Fruit fly (Drosophila melanogaster) whole organism, wandering third instar larva: ENCODE data around the gene RNF220.
A peak's percentile ranks its signal among the peaks of the same experiment; 100 is the strongest.

Source experiments
- Abd-B ChIP-seq: fragments of >200 bp; optimal IDR thresholded peaks from 2 replicates; lab custom pipeline; 2017; ENCODE audit warnings: missing biosample characterization, missing genetic modification characterization
- CG9705 ChIP-seq: fragments of 200-800 bp; sonication (Bioruptor generic); optimal IDR thresholded peaks from 2 replicates; lab custom pipeline; 2018; ENCODE audit warnings: missing biosample characterization, mild to moderate bottlenecking, missing genetic modification characterization
- CrebA ChIP-seq: fragments of 200-800 bp; sonication (Bioruptor generic); optimal IDR thresholded peaks from 2 replicates; lab custom pipeline; 2016; ENCODE audit warnings: missing biosample characterization, mild to moderate bottlenecking, missing genetic modification characterization, borderline replicate concordance
- GATAd ChIP-seq: sonication (Bioruptor generic); optimal IDR thresholded peaks from 2 replicates; lab custom pipeline; 2016; ENCODE audit warnings: missing biosample characterization, missing genetic modification characterization
- HLH106 ChIP-seq: fragments of 200-800 bp; optimal IDR thresholded peaks from 3 replicates; lab custom pipeline; 2019; ENCODE audit warnings: missing biosample characterization, mild to moderate bottlenecking, missing genetic modification characterization, moderate library complexity
- Hnf4 ChIP-seq: fragments of 200-800 bp; sonication (Bioruptor generic); optimal IDR thresholded peaks from 2 replicates; lab custom pipeline; 2016; ENCODE audit warnings: missing biosample characterization, mild to moderate bottlenecking, missing genetic modification characterization
- Hr78 ChIP-seq: fragments of >200 bp; optimal IDR thresholded peaks from 2 replicates; lab custom pipeline; 2017; ENCODE audit warnings: missing biosample characterization, missing genetic modification characterization
- Hr83 ChIP-seq: fragments of 200-300 bp; sonication (Bioruptor generic); optimal IDR thresholded peaks from 2 replicates; lab custom pipeline; 2016; ENCODE audit warnings: missing biosample characterization, mild to moderate bottlenecking, missing genetic modification characterization, moderate library complexity; ENCODE audit not compliant: poor library complexity, severe bottlenecking
- Mio ChIP-seq: sonication (Bioruptor generic); optimal IDR thresholded peaks from 2 replicates; lab custom pipeline; 2016; ENCODE audit warnings: missing biosample characterization, missing genetic modification characterization
- Myc ChIP-seq: fragments of >200 bp; optimal IDR thresholded peaks from 2 replicates; lab custom pipeline; 2017
- N ChIP-seq: fragments of >200 bp; optimal IDR thresholded peaks from 2 replicates; lab custom pipeline; 2018; ENCODE audit warnings: missing biosample characterization, missing external identifiers, missing genetic modification characterization
- Rel ChIP-seq, 2 experiments: fragments of 200-800 bp; sonication (Bioruptor generic) in 1 of 2; optimal IDR thresholded peaks; 2 replicates in 1 of 2; 3 replicates in 1 of 2; lab custom pipeline; 2016 to 2019; ENCODE audit warnings: mild to moderate bottlenecking in 2 of 2, missing biosample characterization in 2 of 2, missing genetic modification characterization in 2 of 2, moderate library complexity in 1 of 2
- Sp1 ChIP-seq: fragments of 200-800 bp; sonication (Bioruptor generic); optimal IDR thresholded peaks from 3 replicates; lab custom pipeline; 2019; ENCODE audit warnings: missing biosample characterization, mild to moderate bottlenecking, missing genetic modification characterization, moderate library complexity
- Vsx2 ChIP-seq: fragments of 200-300, 225-300 bp; sonication (Bioruptor generic); optimal IDR thresholded peaks from 2 replicates; lab custom pipeline; 2018; ENCODE audit warnings: missing biosample characterization, missing genetic modification characterization; ENCODE audit not compliant: partially characterized antibody
- brk ChIP-seq: fragments of 200-800 bp; sonication (Bioruptor generic); optimal IDR thresholded peaks from 2 replicates; lab custom pipeline; 2016; ENCODE audit warnings: missing biosample characterization, mild to moderate bottlenecking, missing genetic modification characterization
- dl ChIP-seq, 2 experiments: fragments of 175-275, 200-275 bp in 1 of 2; fragments of 200-275 bp in 1 of 2; sonication (Bioruptor generic); optimal IDR thresholded peaks; lab custom pipeline; 2018; ENCODE audit warnings: mild to moderate bottlenecking in 2 of 2, missing biosample characterization in 2 of 2, missing genetic modification characterization in 2 of 2, moderate library complexity in 2 of 2; ENCODE audit not compliant: partially characterized antibody in 2 of 2, insufficient read depth in 1 of 2
- dsf ChIP-seq: sonication (Bioruptor generic); optimal IDR thresholded peaks from 2 replicates; lab custom pipeline; 2016; ENCODE audit warnings: missing biosample characterization, missing genetic modification characterization, borderline replicate concordance
- ey ChIP-seq: fragments of 200-800 bp; sonication (Bioruptor generic); optimal IDR thresholded peaks from 2 replicates; lab custom pipeline; 2016; ENCODE audit warnings: missing biosample characterization, missing genetic modification characterization
- fru ChIP-seq: fragments of 200-800 bp; sonication (Bioruptor generic); optimal IDR thresholded peaks from 3 replicates; lab custom pipeline; 2016; ENCODE audit warnings: missing biosample characterization, mild to moderate bottlenecking, missing genetic modification characterization
- jim ChIP-seq: fragments of 175-275, 200-325 bp; sonication (Bioruptor generic); optimal IDR thresholded peaks from 2 replicates; lab custom pipeline; 2016; ENCODE audit warnings: missing biosample characterization, mild to moderate bottlenecking, missing genetic modification characterization
- lola ChIP-seq: fragments of >200 bp; optimal IDR thresholded peaks from 2 replicates; lab custom pipeline; 2017; ENCODE audit warnings: missing biosample characterization, missing genetic modification characterization
- psq ChIP-seq: fragments of 200-800 bp; sonication (Bioruptor generic); optimal IDR thresholded peaks from 3 replicates; lab custom pipeline; 2017; ENCODE audit warnings: missing biosample characterization, mild to moderate bottlenecking, missing genetic modification characterization, moderate library complexity
- sage ChIP-seq: fragments of 200-800 bp; sonication (Bioruptor generic); optimal IDR thresholded peaks from 2 replicates; lab custom pipeline; 2016; ENCODE audit warnings: missing biosample characterization, mild to moderate bottlenecking, missing genetic modification characterization
- sv ChIP-seq: fragments of 200-800 bp; sonication (Bioruptor generic); optimal IDR thresholded peaks from 3 replicates; lab custom pipeline; 2016; ENCODE audit warnings: missing biosample characterization, missing genetic modification characterization
- tai ChIP-seq: sonication (Bioruptor generic); optimal IDR thresholded peaks from 2 replicates; lab custom pipeline; 2016; ENCODE audit warnings: missing biosample characterization, missing genetic modification characterization
- usp ChIP-seq: fragments of >200 bp; optimal IDR thresholded peaks from 2 replicates; lab custom pipeline; 2017; ENCODE audit warnings: missing biosample characterization, missing genetic modification characterization

RNF220 gene

DNA sequence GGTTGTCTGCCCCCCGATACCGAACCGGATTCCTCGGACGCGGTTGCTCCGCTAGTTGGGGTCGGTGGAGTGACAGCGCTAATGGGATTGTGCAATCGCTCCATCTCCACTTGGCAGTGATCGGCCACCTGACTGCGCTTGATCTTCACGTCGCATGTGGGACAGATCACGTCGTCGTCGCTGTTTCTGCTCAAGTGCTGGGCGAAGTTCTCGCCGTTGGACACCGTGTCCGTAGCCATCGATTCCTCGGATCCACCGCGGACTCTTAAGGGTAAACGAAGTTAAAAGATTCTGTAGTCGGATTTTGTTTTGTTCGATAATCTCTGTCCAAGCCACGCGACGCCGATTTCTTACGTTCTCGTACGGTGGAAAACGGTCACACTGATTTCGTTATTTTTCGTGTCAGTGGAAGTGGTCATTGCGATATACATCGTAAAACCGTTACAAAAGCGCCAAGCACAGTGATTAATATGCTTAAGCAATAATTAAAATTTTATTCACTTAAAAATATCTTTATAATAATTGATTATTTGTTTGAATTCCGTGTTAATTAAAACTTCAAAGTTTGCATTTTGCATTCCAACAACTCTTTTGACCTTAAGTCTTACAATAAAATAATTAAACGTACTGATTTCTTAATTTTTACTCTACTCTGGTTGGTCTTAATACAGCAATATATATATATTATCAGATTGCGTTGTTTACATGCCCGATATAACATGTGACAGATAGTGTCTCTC is at the start of gene RNF220:
Gene RNF220, minus strand, starts transcription at position 384 of the 740 bp plus-strand sequence.
- TF ChIP-seq HLH106 (peak; percentile 30), brk (GFP tag; lab: Kevin White, UChicago) (no peak), fru (GFP tag; lab: Kevin White, UChicago) (peak; percentile 15), lola (GFP tag; lab: Kevin White, UChicago) (no peak), Myc (lab: Kevin White, UChicago) (peak; percentile 32)

DNA sequence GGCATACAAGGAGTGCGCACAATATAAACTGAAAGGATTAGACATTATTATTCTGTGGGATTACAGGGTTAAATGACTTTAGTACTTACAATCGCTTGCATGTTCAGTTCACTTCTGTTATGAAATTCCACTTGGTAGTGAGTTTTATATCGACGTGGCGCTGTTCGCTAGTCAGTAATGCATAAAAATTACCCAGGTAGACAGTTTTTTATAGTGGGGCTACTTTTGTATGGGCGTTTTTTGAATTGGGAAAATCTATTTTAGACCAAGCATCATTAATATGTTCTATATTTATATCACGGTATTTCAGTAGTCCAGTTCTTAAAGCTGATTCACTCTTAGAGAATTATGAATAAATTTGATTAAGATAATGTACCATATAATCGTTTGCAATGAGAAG is 45.5 kb upstream of the RNF220 start, which contains the start of gene CG43095:
Gene CG43095, minus strand, starts transcription at position 101 of the 400 bp plus-strand sequence.
- TF ChIP-seq Myc (lab: Kevin White, UChicago) (no peak), CrebA (no peak), Hnf4 (GFP tag; lab: Kevin White, UChicago) (no peak), psq (GFP tag; lab: Kevin White, UChicago) (no peak)

DNA sequence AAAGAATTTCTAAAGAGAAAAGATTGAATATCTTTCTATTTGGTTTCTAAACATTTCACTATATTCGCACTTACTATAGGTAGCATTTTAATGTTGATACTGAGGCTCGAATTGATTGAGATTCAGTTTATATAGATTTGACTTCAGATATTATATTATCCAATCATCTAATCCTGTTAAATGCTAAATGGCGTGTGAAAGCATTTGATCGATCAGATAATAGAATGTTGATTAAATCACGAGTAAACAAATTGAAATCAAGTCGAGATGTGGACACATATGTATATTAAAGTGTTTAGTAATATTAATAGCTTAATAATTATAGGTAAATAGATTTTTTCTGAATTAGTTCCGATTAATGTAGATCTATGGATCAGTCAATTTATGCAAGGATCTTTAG is 44.7 kb upstream of the RNF220 start, which contains the start of gene CG43094:
Gene CG43094, minus strand, starts transcription at position 101 of the 400 bp plus-strand sequence.
- TF ChIP-seq CG9705 (GFP tag; lab: Kevin White, UChicago) = no peak
- no peak for TF ChIP-seq Hnf4 (GFP tag; lab: Kevin White, UChicago)

DNA sequence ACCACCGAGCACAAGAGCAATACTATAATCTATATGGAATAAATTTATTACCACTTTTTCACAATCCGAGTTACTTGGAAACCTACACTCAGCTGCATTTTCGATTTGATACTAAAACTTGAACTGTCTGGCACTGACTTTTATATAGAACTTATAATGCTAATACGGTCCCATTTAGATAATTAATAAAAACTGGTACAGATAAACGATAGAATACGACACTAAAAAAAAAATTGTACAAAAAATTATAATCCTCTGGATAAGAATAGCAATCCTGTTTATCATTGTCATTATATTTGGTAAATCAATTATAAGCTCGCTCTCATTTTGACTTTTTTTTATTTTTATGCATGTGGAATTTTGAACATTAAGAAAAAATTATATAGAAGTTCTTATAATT is 44.0 kb upstream of the RNF220 start, which contains the start of gene CG43093:
Gene CG43093, minus strand, starts transcription at position 101 of the 400 bp plus-strand sequence.
- TF ChIP-seq CrebA (no peak), Hnf4 (GFP tag; lab: Kevin White, UChicago) (no peak), dsf (GFP tag; lab: Kevin White, UChicago) (no peak), Abd-B (GFP tag; lab: Kevin White, UChicago) (no peak), Vsx2 (GFP tag; lab: Kevin White, UChicago) (no peak)

DNA sequence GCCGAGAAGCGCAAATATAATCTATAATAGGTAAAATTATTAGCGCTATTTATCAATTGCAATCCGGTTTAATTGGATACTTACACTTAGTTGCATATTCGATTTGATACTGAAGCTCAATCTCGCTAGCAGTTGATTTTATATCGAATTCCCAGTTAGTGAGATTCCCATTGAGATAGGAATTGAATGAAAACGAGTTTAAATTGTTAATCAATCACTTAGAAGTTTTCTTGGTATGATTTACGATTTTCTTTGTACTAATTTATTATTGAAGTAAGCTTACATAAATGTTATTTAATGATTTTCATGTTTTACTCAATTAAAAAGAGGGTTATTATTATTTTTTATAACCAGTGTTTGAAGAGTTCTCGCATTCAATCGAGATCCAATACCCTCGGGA is 43.4 kb upstream of the RNF220 start, which contains the start of gene CG43092:
Gene CG43092, minus strand, starts transcription at position 101 of the 400 bp plus-strand sequence.
- TF ChIP-seq usp (GFP tag; lab: Kevin White, UChicago) (no peak), Mio (no peak), dl (GFP tag; optimal IDR thresholded peaks at IDR 0.05; lab: Kevin White, UChicago; ENCODE audit: insufficient read depth in 1 of 2, partially characterized antibody in 2 of 2) (no peak), Sp1 (GFP tag; lab: Kevin White, UChicago) (no peak), sage (no peak), Hnf4 (GFP tag; lab: Kevin White, UChicago) (no peak), N (GFP tag; lab: Kevin White, UChicago) (no peak), dsf (GFP tag; lab: Kevin White, UChicago) (no peak), psq (GFP tag; lab: Kevin White, UChicago) (no peak)

DNA sequence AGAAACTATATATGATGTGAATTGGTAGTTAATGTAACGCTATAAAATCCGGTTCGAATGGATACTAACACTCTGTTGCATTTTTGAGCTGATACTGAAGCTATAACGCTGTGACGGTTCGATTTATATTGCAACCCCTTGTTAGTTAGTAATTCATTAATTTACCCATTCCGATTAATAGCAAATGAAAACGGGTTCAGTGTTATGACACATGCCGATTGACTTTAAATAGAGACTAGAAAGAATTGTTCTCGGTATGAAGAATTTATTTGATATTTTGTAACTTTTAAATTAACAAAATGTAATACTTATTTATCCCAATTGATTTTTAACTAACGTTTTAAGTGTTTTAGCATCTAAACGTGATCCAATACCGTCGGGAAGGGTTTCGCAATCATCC is 42.4 kb upstream of the RNF220 start, which contains the start of gene CG43091:
Gene CG43091, minus strand, starts transcription at position 101 of the 400 bp plus-strand sequence.
- TF ChIP-seq tai (GFP tag; lab: Kevin White, UChicago) (no peak), jim (no peak), Hr78 (GFP tag; lab: Kevin White, UChicago) (no peak), Hr83 (GFP tag; lab: Kevin White, UChicago) (no peak)

DNA sequence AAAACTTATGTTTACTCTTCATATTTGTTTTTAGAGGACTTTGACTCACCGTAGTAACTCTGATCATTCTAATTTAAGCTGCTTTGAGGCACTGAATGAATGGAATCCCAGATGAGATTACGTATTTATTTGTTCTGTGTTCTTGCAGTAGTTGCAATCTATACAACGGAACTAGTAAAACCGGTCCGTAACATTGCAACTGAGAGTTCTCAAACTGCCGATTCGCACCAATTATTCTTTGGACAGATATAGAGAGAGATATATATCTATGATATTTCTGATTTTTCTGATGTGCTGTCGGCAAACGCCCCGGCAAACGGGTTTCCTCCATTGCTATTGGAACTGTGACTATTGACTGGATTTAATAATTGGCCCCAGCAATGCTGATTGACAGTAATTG is 41.4 kb upstream of the RNF220 start, which contains the start of gene CG13841:
Gene CG13841, minus strand, starts transcription at position 101 of the 400 bp plus-strand sequence.
- TF ChIP-seq Rel (GFP tag; optimal IDR thresholded peaks at IDR 0.05; lab: Kevin White, UChicago) (no peak), Rel (tag; optimal IDR thresholded peaks at IDR 0.05; lab: Kevin White, UChicago) (no peak), sv (GFP tag; lab: Kevin White, UChicago) (no peak), CrebA (no peak), Hnf4 (GFP tag; lab: Kevin White, UChicago) (no peak), psq (GFP tag; lab: Kevin White, UChicago) (no peak), N (GFP tag; lab: Kevin White, UChicago) (no peak), HLH106 (no peak), Abd-B (GFP tag; lab: Kevin White, UChicago) (no peak), ey (GFP tag; lab: Kevin White, UChicago) (no peak), Hr83 (GFP tag; lab: Kevin White, UChicago) (no peak), fru (GFP tag; lab: Kevin White, UChicago) (no peak), usp (GFP tag; lab: Kevin White, UChicago) (no peak), GATAd (no peak), Vsx2 (GFP tag; lab: Kevin White, UChicago) (no peak)
